Worm (Caenorhabditis elegans): ENCODE results near the gene F32D8.15.

Gene F32D8.15

ce11 chrV:10951655-10952278 is 47.9 kb downstream of the F32D8.15 start, which contains the start of gene F17C11.4 (continued):
- TF ChIP-seq dpl-1 (GFP tag; optimal IDR thresholded peaks at IDR 0.05) = peak; percentile 48 to 63 (median 55)
- TF ChIP-seq nhr-11 (tag; optimal IDR thresholded peaks at IDR 0.05) = peak; percentile 42
- TF ChIP-seq tlp-1 (tag; optimal IDR thresholded peaks at IDR 0.05) = no peak
- no peak for TF ChIP-seq ets-5 (GFP tag; IDR thresholded peaks at IDR 0.05)
- 0 out of 2 replicates have a peak, but pooled peaks have one; percentile 17 for TF ChIP-seq ceh-88 (GFP tag; IDR thresholded peaks at IDR 0.05)
- TF ChIP-seq zag-1 (tag; optimal IDR thresholded peaks at IDR 0.05) = no peak
- peak; percentile 70 for TF ChIP-seq pag-3 (tag; optimal IDR thresholded peaks at IDR 0.05; ENCODE audit: borderline replicate concordance, insufficient read depth)
- peak; percentile 97 for TF ChIP-seq nhr-20 (tag; optimal IDR thresholded peaks at IDR 0.05)
- peak; percentile 95 for TF ChIP-seq snu-23 (GFP tag; optimal IDR thresholded peaks at IDR 0.05)

ce11 chrV:10953471-10954155 is 49.8 kb downstream of the F32D8.15 start:
- TF ChIP-seq jun-1 (tag; optimal IDR thresholded peaks at IDR 0.05) (no peak), irx-1 (tag; optimal IDR thresholded peaks at IDR 0.05) (no peak), isw-1 (GFP tag; IDR thresholded peaks at IDR 0.05) (no peak), lin-15B (tag; optimal IDR thresholded peaks at IDR 0.05) (no peak), fos-1 (tag; optimal IDR thresholded peaks at IDR 0.05) (no peak), nhr-12 (tag; optimal IDR thresholded peaks at IDR 0.05) (no peak), lir-3 (tag; optimal IDR thresholded peaks at IDR 0.05; ENCODE audit: poor library complexity) (peak; percentile 50), zag-1 (tag; optimal IDR thresholded peaks at IDR 0.05) (no peak), tbx-2 (tag; optimal IDR thresholded peaks at IDR 0.05) (no peak), sox-4 (tag; optimal IDR thresholded peaks at IDR 0.05) (no peak), ces-1 (GFP tag; optimal IDR thresholded peaks at IDR 0.05) (no peak), nhr-71 (tag; optimal IDR thresholded peaks at IDR 0.05) (peak; percentile 67), unc-86 (tag; optimal IDR thresholded peaks at IDR 0.05) (no peak), lsy-2 (tag; optimal IDR thresholded peaks at IDR 0.05) (no peak), snu-23 (GFP tag; optimal IDR thresholded peaks at IDR 0.05) (peak; percentile 38), grh-1 (GFP tag; IDR thresholded peaks at IDR 0.05) (no peak), xbp-1 (tag; optimal IDR thresholded peaks at IDR 0.05) (peak; percentile 4), aha-1 (tag; optimal IDR thresholded peaks at IDR 0.05) (no peak), sptf-1 (tag; optimal IDR thresholded peaks at IDR 0.05) (no peak), dsc-1 (tag; optimal IDR thresholded peaks at IDR 0.05) (no peak), mef-2 (tag; optimal IDR thresholded peaks at IDR 0.05) (no peak), snpc-4 (tag; optimal IDR thresholded peaks at IDR 0.05) (no peak), lin-14 (GFP tag; optimal IDR thresholded peaks at IDR 0.05) (no peak), C16A3.4 (tag; optimal IDR thresholded peaks at IDR 0.05) (no peak), lin-13 (GFP tag; optimal IDR thresholded peaks at IDR 0.05) (no peak), nhr-20 (tag; optimal IDR thresholded peaks at IDR 0.05) (peak; percentile 41), ceh-63 (GFP tag; optimal IDR thresholded peaks at IDR 0.05) (no peak), nhr-77 (tag; optimal IDR thresholded peaks at IDR 0.05) (no peak), pqm-1 (tag; optimal IDR thresholded peaks at IDR 0.05) (no peak), fkh-4 (tag; optimal IDR thresholded peaks at IDR 0.05; ENCODE audit: borderline replicate concordance) (no peak), tlp-1 (tag; optimal IDR thresholded peaks at IDR 0.05) (no peak), aly-2 (tag; optimal IDR thresholded peaks at IDR 0.05) (no peak), lin-39 (tag; optimal IDR thresholded peaks at IDR 0.05) (no peak), dpl-1 (GFP tag; optimal IDR thresholded peaks at IDR 0.05) (no peak), nhr-76 (tag; optimal IDR thresholded peaks at IDR 0.05) (no peak), egl-27 (tag; optimal IDR thresholded peaks at IDR 0.05) (no peak), mab-9 (GFP tag; IDR thresholded peaks at IDR 0.05) (no peak), hpl-2 (GFP tag; optimal IDR thresholded peaks at IDR 0.05) (no peak), sup-37 (GFP tag; optimal IDR thresholded peaks at IDR 0.05) (no peak), unc-130 (tag; optimal IDR thresholded peaks at IDR 0.05) (no peak), mdl-1 (tag; optimal IDR thresholded peaks at IDR 0.05) (no peak), unc-98 (GFP tag; IDR thresholded peaks at IDR 0.05) (no peak), nhr-237 (tag; optimal IDR thresholded peaks at IDR 0.05) (no peak), C34B4.2 (tag; optimal IDR thresholded peaks at IDR 0.05) (no peak), nhr-28 (tag; optimal IDR thresholded peaks at IDR 0.05) (no peak), efl-3 (GFP tag; optimal IDR thresholded peaks at IDR 0.05) (no peak)
